Fruit fly (Drosophila melanogaster): Measurements from ENCODE around the gene amn.

DNA sequence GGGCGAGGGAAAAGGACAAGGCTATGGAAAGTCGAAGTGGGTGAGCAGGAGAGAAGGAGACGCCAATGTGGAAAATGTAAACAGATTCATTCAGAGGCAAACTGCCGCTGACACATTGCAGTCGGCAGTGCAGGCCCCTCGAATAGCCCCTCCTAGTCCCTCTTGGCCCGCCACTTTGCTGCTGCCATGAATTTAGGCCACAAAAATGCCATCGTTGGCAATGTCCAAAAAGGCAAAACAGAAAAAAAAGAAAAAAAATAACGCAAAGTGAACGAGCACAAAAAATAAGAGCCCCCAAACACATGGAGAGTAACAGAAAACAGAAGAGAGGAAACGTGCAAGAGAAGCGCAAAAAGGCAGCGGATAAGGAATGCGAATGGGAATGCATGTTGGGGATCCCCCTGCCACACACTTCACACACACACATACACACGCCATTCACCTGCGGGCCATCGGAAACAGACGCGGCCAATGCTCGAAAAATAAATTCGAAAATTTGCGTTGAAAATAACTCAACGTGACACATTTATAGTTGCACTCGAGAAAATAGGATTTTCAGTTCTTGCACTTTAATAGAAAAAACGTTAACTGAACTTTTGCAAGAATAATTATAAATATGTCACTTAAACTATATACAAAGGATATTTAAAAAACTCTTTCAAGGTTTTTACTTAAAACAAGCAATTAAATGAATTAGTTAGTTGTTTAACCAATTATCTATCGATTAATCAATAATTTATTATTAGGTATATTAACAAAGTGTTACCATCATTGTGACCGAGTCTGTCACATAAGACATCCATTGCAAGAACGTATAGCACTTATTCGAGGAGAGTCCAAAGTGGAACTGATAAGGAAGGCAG is 11.3 kb downstream of the amn start:
- TF ChIP-seq Snoo (tag; optimal IDR thresholded peaks at IDR 0.05): peak; percentile 59
- no peak for TF ChIP-seq gl (tag; optimal IDR thresholded peaks at IDR 0.05)
